Fruit fly (Drosophila melanogaster): ENCODE data around the gene rumpel.

DNA sequence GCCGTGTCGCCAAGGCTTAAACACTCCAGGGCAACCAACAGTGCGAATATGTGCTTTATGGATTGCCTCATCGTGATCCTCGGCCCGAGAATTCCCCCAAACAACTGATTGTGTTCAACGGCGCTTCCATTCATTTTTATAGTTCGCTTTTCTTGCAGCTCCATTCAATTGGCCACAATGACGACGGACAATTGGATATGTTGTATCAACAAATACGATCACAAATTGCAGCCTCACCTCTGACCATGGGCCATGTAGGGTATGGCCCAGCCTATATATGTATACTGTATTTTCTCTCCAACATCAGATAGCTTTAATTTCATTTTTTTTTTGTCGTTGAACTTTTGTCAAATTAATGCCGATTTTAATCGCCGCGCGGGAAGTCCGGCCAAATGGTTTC, 6.3 kb downstream of the rumpel start, which contains the start of gene CG15036:
- TF ChIP-seq CG11762 (GFP tag; optimal IDR thresholded peaks at IDR 0.05; ENCODE audit: insufficient read depth) (no peak), CG6854 (GFP tag; optimal IDR thresholded peaks at IDR 0.05) (no peak), esn (GFP tag; optimal IDR thresholded peaks at IDR 0.05) (no peak), CG8319 (GFP tag; optimal IDR thresholded peaks at IDR 0.05) (no peak), dsx (GFP tag; optimal IDR thresholded peaks at IDR 0.05; ENCODE audit: poor library complexity, severe bottlenecking) (no peak), Lpt (GFP tag; optimal IDR thresholded peaks at IDR 0.05) (no peak), ss (GFP tag; optimal IDR thresholded peaks at IDR 0.05) (no peak)

All from whole organism, prepupa.